Worm (Caenorhabditis elegans) whole organism, young adult: ENCODE measurements around the gene srbc-22.

Experiments used
- Y53G8AR.9 ChIP-seq: fragments of 200-800 bp; sonication (Bioruptor generic); conservative IDR thresholded peaks from 2 replicates; pipeline ENCODE4 v1.3.6; 2022; ENCODE audit warnings: missing genetic modification reagents, missing genetic modification characterization, missing compliant biosample characterization
- ama-1 ChIP-seq, 3 experiments: fragments of 150-350 bp in 1 of 3; sonication (generic microtip) in 2 of 3; optimal IDR thresholded peaks; 2 replicates each; lab custom pipeline; 2014 to 2018; ENCODE audit warnings: missing biosample characterization in 2 of 3, missing genetic modification characterization in 2 of 3, missing genetic modification reagents in 2 of 3
- atf-7 ChIP-seq: sonication (generic microtip); optimal IDR thresholded peaks from 2 replicates; lab custom pipeline; 2017; ENCODE audit warnings: mild to moderate bottlenecking, missing genetic modification characterization, missing compliant biosample characterization
- ccch-3 ChIP-seq: fragments of 200-800 bp; sonication (Bioruptor generic); optimal IDR thresholded peaks from 2 replicates; lab custom pipeline; 2018; ENCODE audit warnings: mild to moderate bottlenecking, missing genetic modification characterization, missing compliant biosample characterization
- him-1 ChIP-seq: sonication (generic microtip); optimal IDR thresholded peaks from 2 replicates; lab custom pipeline; 2016; ENCODE audit warnings: missing genotype, missing genetic modification reagents, missing genetic modification characterization, missing compliant biosample characterization
- hlh-26 ChIP-seq: fragments of 200-800 bp; sonication (Bioruptor generic); conservative IDR thresholded peaks from 2 replicates; pipeline ENCODE4 v1.3.6; 2022; ENCODE audit warnings: missing genetic modification reagents, missing genetic modification characterization, missing compliant biosample characterization
- lin-40 ChIP-seq: sonication (generic microtip); optimal IDR thresholded peaks from 2 replicates; lab custom pipeline; 2016; ENCODE audit warnings: missing genetic modification characterization, mild to moderate bottlenecking, missing compliant biosample characterization, missing genotype, missing genetic modification reagents
- madf-10 ChIP-seq: sonication (generic microtip); optimal IDR thresholded peaks from 2 replicates; lab custom pipeline; 2016; ENCODE audit warnings: mild to moderate bottlenecking, missing genetic modification characterization, missing compliant biosample characterization
- nhr-179 ChIP-seq: sonication (generic microtip); optimal IDR thresholded peaks from 2 replicates; lab custom pipeline; 2016; ENCODE audit warnings: mild to moderate bottlenecking, missing genetic modification characterization, missing compliant biosample characterization
- unc-62 ChIP-seq: fragments of 150-350 bp; optimal IDR thresholded peaks from 2 replicates; lab custom pipeline; 2014; ENCODE audit warnings: missing biosample characterization, missing genetic modification reagents, missing genetic modification characterization
- ztf-22 ChIP-seq: fragments of 200-800 bp; sonication (Bioruptor generic); optimal IDR thresholded peaks from 2 replicates; lab custom pipeline; 2018; ENCODE audit warnings: mild to moderate bottlenecking, missing genetic modification characterization, moderate library complexity, missing compliant biosample characterization

ce11 chrV:2187864-2188345 lies 31.0 kb downstream of the srbc-22 start, which contains the start of gene Y5H2B.3:
- TF ChIP-seq ccch-3: no peak
- no peak for TF ChIP-seq nhr-179 (tag; lab: Kevin White, UChicago)
- TF ChIP-seq ama-1 (optimal IDR thresholded peaks at IDR 0.05; lab: Kevin White, UChicago): no peak
- TF ChIP-seq ama-1 (GFP tag; optimal IDR thresholded peaks at IDR 0.05; lab: Kevin White, UChicago): no peak
- no peak for TF ChIP-seq unc-62 (GFP tag; lab: Kevin White, UChicago)
- no peak for TF ChIP-seq lin-40
- no peak for TF ChIP-seq madf-10 (tag; lab: Kevin White, UChicago)
- TF ChIP-seq atf-7 (tag; lab: Kevin White, UChicago): no peak
- TF ChIP-seq Y53G8AR.9: no peak
- no peak for TF ChIP-seq hlh-26
- no peak for TF ChIP-seq him-1 (tag; lab: Kevin White, UChicago)
- TF ChIP-seq ztf-22 (GFP tag; lab: Kevin White, UChicago): no peak
